Worm (Caenorhabditis elegans) whole organism, L1 larva: ENCODE results near the gene Y116A8C.29.
"Not testable (repeated sequence)": the region's sequence is repeated elsewhere in the genome, so short reads cannot be mapped to it uniquely, and the experiment has no call there.

Experiments
- C16A3.4 ChIP-seq: fragments of 150-350 bp; optimal IDR thresholded peaks from 2 replicates; lab custom pipeline; 2014; ENCODE audit warnings: missing biosample characterization, missing genetic modification characterization
- C34B4.2 ChIP-seq: sonication (generic microtip); optimal IDR thresholded peaks from 2 replicates; lab custom pipeline; 2017; ENCODE audit warnings: mild to moderate bottlenecking, missing genetic modification characterization, missing compliant biosample characterization
- alr-1 ChIP-seq: fragments of 200-800 bp; sonication (Bioruptor generic); optimal IDR thresholded peaks from 2 replicates; lab custom pipeline; 2018; ENCODE audit warnings: borderline replicate concordance, mild to moderate bottlenecking, missing genetic modification characterization, missing compliant biosample characterization
- aly-2 ChIP-seq: fragments of 150-350 bp; optimal IDR thresholded peaks from 2 replicates; lab custom pipeline; 2014; ENCODE audit warnings: missing biosample characterization, missing genetic modification characterization
- ceh-63 ChIP-seq: fragments of 200-800 bp; sonication (Bioruptor generic); optimal IDR thresholded peaks from 2 replicates; lab custom pipeline; 2018; ENCODE audit warnings: mild to moderate bottlenecking, missing genetic modification characterization, missing compliant biosample characterization
- ceh-82 ChIP-seq, 3 experiments: fragments of 150-350 bp in 1 of 3; sonication (generic microtip) in 2 of 3; optimal IDR thresholded peaks; 2 replicates each; lab custom pipeline; 2014 to 2017; ENCODE audit warnings: missing biosample characterization in 3 of 3, missing genetic modification characterization in 3 of 3
- ceh-88 ChIP-seq: fragments of 200-800 bp; sonication (Bioruptor generic); IDR thresholded peaks from 2 replicates; pipeline ENCODE4 v1.3.6; 2022; ENCODE audit warnings: missing genetic modification characterization, missing compliant biosample characterization
- ces-1 ChIP-seq: fragments of 150-350 bp; optimal IDR thresholded peaks from 2 replicates; lab custom pipeline; 2014; ENCODE audit warnings: missing biosample characterization, missing genetic modification reagents, missing genetic modification characterization
- dpl-1 ChIP-seq, 3 experiments: fragments of 150-350 bp in 2 of 3; sonication (generic microtip) in 1 of 3; optimal IDR thresholded peaks; 2 replicates each; lab custom pipeline; 2014 to 2017; ENCODE audit warnings: missing biosample characterization in 3 of 3, missing genetic modification characterization in 3 of 3, missing genetic modification reagents in 3 of 3
- efl-1 ChIP-seq, 4 experiments: fragments of 150-350 bp; optimal IDR thresholded peaks in 3 of 4; peaks in 1 of 4; 1 replicate in 1 of 4; 2 replicates in 3 of 4; lab custom pipeline; 2014; ENCODE audit warnings: missing biosample characterization in 2 of 4, missing genetic modification characterization in 2 of 4, missing genetic modification reagents in 2 of 4
- egl-27 ChIP-seq, 2 experiments: fragments of 150-350 bp in 1 of 2; sonication (generic microtip); optimal IDR thresholded peaks; 3 replicates each; lab custom pipeline; 2017 to 2018; ENCODE audit warnings: missing biosample characterization in 2 of 2, missing genetic modification characterization in 2 of 2, missing genetic modification reagents in 2 of 2
- elt-3 ChIP-seq, 6 experiments: fragments of 150-350 bp in 1 of 6; sonication (generic microtip); optimal IDR thresholded peaks; 2 replicates each; lab custom pipeline; 2017 to 2018; ENCODE audit warnings: missing biosample characterization in 6 of 6, missing genetic modification characterization in 6 of 6, inconsistent platforms in 1 of 6
- fkh-8 ChIP-seq: sonication (generic microtip); optimal IDR thresholded peaks from 2 replicates; lab custom pipeline; 2016; ENCODE audit warnings: mild to moderate bottlenecking, missing genetic modification characterization, missing compliant biosample characterization
- hlh-17 ChIP-seq: fragments of 200-800 bp; sonication (Bioruptor generic); optimal IDR thresholded peaks from 2 replicates; lab custom pipeline; 2018; ENCODE audit warnings: missing genetic modification characterization, mild to moderate bottlenecking, missing compliant biosample characterization, moderate library complexity, borderline replicate concordance
- lin-35 ChIP-seq, 2 experiments: fragments of 150-350 bp; optimal IDR thresholded peaks; 2 replicates each; lab custom pipeline; 2014; ENCODE audit warnings: missing biosample characterization in 2 of 2, missing genetic modification characterization in 2 of 2, missing genetic modification reagents in 2 of 2
- lin-39 ChIP-seq: fragments of 150-350 bp; optimal IDR thresholded peaks from 2 replicates; lab custom pipeline; 2014; ENCODE audit warnings: missing biosample characterization, missing genetic modification reagents, missing genetic modification characterization
- lsy-2 ChIP-seq, 2 experiments: fragments of 150-350 bp; optimal IDR thresholded peaks; 2 replicates each; lab custom pipeline; 2014; ENCODE audit warnings: missing biosample characterization in 2 of 2, missing genetic modification characterization in 2 of 2
- nhr-11 ChIP-seq: fragments of 150-350 bp; optimal IDR thresholded peaks from 2 replicates; lab custom pipeline; 2014; ENCODE audit warnings: missing biosample characterization, missing genetic modification characterization
- nhr-12 ChIP-seq: sonication (generic microtip); optimal IDR thresholded peaks from 2 replicates; lab custom pipeline; 2017; ENCODE audit warnings: missing biosample characterization, missing genetic modification characterization
- nhr-19 ChIP-seq: fragments of 200-800 bp; sonication (Bioruptor generic); conservative IDR thresholded peaks from 2 replicates; pipeline ENCODE4 v1.3.6; 2022; ENCODE audit warnings: missing genetic modification characterization, missing compliant biosample characterization
- nhr-47 ChIP-seq: sonication (generic microtip); optimal IDR thresholded peaks from 2 replicates; lab custom pipeline; 2016; ENCODE audit warnings: mild to moderate bottlenecking, missing genetic modification characterization, moderate library complexity, missing compliant biosample characterization
- nhr-71 ChIP-seq: sonication (generic microtip); optimal IDR thresholded peaks from 2 replicates; lab custom pipeline; 2016; ENCODE audit warnings: mild to moderate bottlenecking, missing genetic modification characterization, moderate library complexity, missing compliant biosample characterization
- nhr-84 ChIP-seq: sonication (generic microtip); optimal IDR thresholded peaks from 2 replicates; lab custom pipeline; 2017; ENCODE audit warnings: missing biosample characterization, missing genetic modification characterization
- nhr-85 ChIP-seq: sonication (generic microtip); peaks from one replicate; lab custom pipeline; 2016; ENCODE audit warnings: missing genetic modification characterization, inconsistent platforms, missing compliant biosample characterization
- nhr-90 ChIP-seq: sonication (generic microtip); optimal IDR thresholded peaks from 2 replicates; lab custom pipeline; 2016; ENCODE audit warnings: mild to moderate bottlenecking, missing genetic modification characterization, missing compliant biosample characterization; ENCODE audit not compliant: poor library complexity
- pag-3 ChIP-seq: sonication (generic microtip); optimal IDR thresholded peaks from 2 replicates; lab custom pipeline; 2017; ENCODE audit warnings: missing genetic modification characterization, mild to moderate bottlenecking, missing compliant biosample characterization, antibody characterized with exemption, borderline replicate concordance; ENCODE audit not compliant: insufficient read depth
- pqm-1 ChIP-seq: sonication (generic microtip); optimal IDR thresholded peaks from 3 replicates; lab custom pipeline; 2017; ENCODE audit warnings: missing biosample characterization, missing genetic modification characterization
- rnt-1 ChIP-seq: sonication (generic microtip); optimal IDR thresholded peaks from 2 replicates; lab custom pipeline; 2016; ENCODE audit warnings: mild to moderate bottlenecking, missing genetic modification characterization, moderate library complexity, missing compliant biosample characterization
- snpc-4 ChIP-seq: fragments of 150-350 bp; optimal IDR thresholded peaks from 2 replicates; lab custom pipeline; 2014; ENCODE audit warnings: missing biosample characterization, missing genetic modification characterization
- snu-23 ChIP-seq: sonication (generic microtip); optimal IDR thresholded peaks from 2 replicates; lab custom pipeline; 2016; ENCODE audit warnings: missing genetic modification characterization, missing compliant biosample characterization
- sox-4 ChIP-seq: sonication (generic microtip); optimal IDR thresholded peaks from 2 replicates; lab custom pipeline; 2016; ENCODE audit warnings: missing genetic modification characterization, missing compliant biosample characterization
- swsn-7 ChIP-seq: sonication (generic microtip); optimal IDR thresholded peaks from 2 replicates; lab custom pipeline; 2016; ENCODE audit warnings: missing genetic modification characterization, missing compliant biosample characterization
- tlp-1 ChIP-seq: fragments of 150-350 bp; optimal IDR thresholded peaks from 2 replicates; lab custom pipeline; 2014; ENCODE audit warnings: missing biosample characterization, missing genetic modification characterization
- xbp-1 ChIP-seq: sonication (generic microtip); optimal IDR thresholded peaks from 2 replicates; lab custom pipeline; 2016; ENCODE audit warnings: missing genetic modification characterization, missing compliant biosample characterization
- zip-4 ChIP-seq: fragments of 200-800 bp; sonication (Bioruptor generic); optimal IDR thresholded peaks from 2 replicates; lab custom pipeline; 2018; ENCODE audit warnings: mild to moderate bottlenecking, missing genetic modification characterization, moderate library complexity, missing compliant biosample characterization

The Y116A8C.29 gene

DNA sequence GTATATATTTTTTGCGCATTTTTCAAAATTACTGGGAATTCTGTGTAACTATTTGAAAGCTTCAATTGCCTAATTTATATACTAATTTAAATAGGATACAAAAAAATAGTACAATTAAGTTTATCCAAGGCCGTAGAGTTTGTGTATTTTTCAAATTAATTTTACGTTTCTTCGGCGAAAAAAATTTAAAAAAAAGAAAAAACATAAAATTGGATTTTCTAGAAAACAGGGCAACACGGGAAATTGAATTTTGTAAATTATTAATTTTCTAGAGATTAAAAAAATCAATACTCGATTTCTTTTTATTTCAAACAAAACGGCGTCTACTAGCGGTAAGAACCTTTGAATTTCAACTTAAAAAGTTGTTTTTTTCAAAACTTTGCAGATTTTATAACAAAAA lies 40.6 kb upstream of the Y116A8C.29 start, which contains the start of gene Y116A8C.23:
TSS of gene Y116A8C.23 (plus strand) at position 301 of the 400 bp plus-strand sequence.
- TF ChIP-seq ces-1 (GFP tag; lab: Kevin White, UChicago) (no peak), tlp-1 (tag; lab: Kevin White, UChicago) (no peak), snpc-4 (no peak), rnt-1 (tag; lab: Kevin White, UChicago) (no peak), C16A3.4 (tag; lab: Kevin White, UChicago) (no peak), alr-1 (no peak), lin-35 (GFP tag; optimal IDR thresholded peaks at IDR 0.05; lab: Kevin White, UChicago) (no peak), nhr-85 (tag; lab: Kevin White, UChicago) (no peak)
- TF ChIP-seq, all 84 proteins: peak for 0

- TF ChIP-seq lin-35 (GFP tag; optimal IDR thresholded peaks at IDR 0.05; lab: Kevin White, UChicago), result no peak
- no peak for TF ChIP-seq efl-1 (optimal IDR thresholded peaks at IDR 0.05; lab: Kevin White, UChicago)
- peak in 1 of 2 experiments; percentile 52 for TF ChIP-seq efl-1 (GFP tag; optimal IDR thresholded peaks at IDR 0.05 in 1 of 2; lab: Kevin White, UChicago)
Measured at ce11 chrIV:17058036-17058435, 35.8 kb upstream of the Y116A8C.29 start, which contains the start of gene Y116A8C.44. Y116A8C.44 (minus strand) TSS chrIV:17058136.

DNA sequence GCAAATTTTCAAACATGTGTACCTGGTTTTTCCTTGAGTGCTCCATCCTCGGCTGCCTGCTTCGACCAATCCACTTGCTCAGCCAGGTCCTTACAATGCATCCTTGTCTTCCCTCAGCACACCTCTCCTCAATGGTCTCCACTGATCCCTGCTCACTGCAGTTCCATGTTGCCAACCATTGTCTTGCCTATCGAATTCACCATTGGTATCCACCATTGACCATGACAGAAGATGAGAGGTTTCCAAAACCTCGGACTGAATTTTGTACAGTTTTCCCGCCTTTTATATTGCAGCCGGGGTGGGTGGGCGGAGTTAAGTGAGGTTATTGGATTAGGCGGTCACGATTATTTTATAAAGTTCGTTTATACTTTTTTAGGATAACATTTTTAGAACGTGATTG lies 30.1 kb upstream of the Y116A8C.29 start, which contains the start of gene Y116A8C.467:
TSS of gene Y116A8C.467 (minus strand) at position 101 of the 400 bp plus-strand sequence.
- not testable (repeated sequence) for TF ChIP-seq pag-3 (tag; lab: Kevin White, UChicago); lin-39 (tag; lab: Kevin White, UChicago); snu-23 (GFP tag; lab: Kevin White, UChicago)

ce11 chrIV:17064937-17065336 lies 28.9 kb upstream of the Y116A8C.29 start, which contains the start of gene Y116A8C.465:
Y116A8C.465 (plus strand) TSS chrIV:17065237.
- not testable (repeated sequence) for TF ChIP-seq elt-3 (tag; optimal IDR thresholded peaks at IDR 0.05; lab: Kevin White, UChicago); lin-39 (tag; lab: Kevin White, UChicago); xbp-1 (tag; lab: Kevin White, UChicago)

DNA sequence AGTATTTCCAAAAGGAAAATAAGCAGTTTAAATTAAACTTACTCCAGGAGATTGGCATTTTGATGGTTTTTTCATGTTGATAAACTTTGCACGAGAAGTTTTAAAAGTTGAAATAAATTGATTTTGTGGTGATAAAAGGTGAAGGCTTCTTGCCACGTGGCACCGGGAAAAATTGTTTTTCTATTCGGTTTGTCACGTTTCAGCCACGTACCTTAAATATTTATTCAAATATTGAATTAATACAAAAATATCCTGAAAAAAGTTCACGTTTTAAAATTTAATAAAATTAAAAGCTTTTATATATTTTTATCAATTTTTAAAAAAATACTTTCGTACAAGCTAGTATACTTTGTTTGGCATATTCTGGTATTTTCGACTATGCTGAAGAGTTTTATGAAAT lies 23.0 kb upstream of the Y116A8C.29 start, which contains the start of gene Y116A8C.24:
TSS of gene Y116A8C.24 (minus strand) at position 101 of the 400 bp plus-strand sequence.
- not testable (repeated sequence) for TF ChIP-seq sox-4; C34B4.2 (tag; lab: Kevin White, UChicago); swsn-7 (tag; lab: Kevin White, UChicago)

DNA sequence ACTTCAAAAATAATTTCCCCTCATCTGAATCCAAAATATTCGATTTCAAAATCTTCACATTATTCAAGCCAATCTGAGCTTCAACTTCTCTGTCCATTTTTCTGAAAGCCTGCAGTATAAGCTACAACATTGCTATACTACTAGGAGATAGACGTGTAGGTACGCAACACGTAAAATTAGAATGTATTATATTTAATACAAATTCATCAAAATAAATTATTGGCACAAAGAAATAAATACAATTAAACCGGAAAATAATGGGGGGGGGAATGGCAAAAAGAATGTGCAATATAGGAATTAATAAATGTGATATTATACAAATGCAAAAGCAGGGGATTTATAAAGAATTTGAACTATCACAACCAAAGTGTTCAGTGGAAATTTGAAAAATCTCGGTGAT lies 15.2 kb upstream of the Y116A8C.29 start, which contains the start of gene Y116A8C.25:
TSS of gene Y116A8C.25 (minus strand) at position 101 of the 400 bp plus-strand sequence.
- no peak for TF ChIP-seq egl-27 (tag; optimal IDR thresholded peaks at IDR 0.05; lab: Kevin White, UChicago)
- TF ChIP-seq, all 84 proteins: peak for 0

DNA sequence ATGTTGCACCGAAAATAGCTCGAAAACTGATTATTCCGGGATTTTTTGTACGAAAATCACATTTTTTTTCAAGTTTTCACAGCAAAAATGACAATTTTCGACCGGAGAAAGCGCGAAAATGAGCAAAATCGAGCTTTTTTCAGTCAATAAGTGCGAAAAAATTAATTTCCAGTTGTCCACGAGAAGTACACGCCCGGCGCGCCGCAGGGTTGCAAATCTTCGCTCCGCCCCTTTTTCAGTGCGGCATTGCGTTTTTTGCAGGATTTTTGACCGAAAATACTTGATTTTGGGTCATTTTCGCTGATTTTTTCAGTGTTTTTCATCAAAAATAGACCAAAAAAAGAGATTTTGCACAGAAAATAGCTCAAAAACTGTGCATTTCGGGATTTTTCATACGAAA lies 9.5 kb upstream of the Y116A8C.29 start:
- TF ChIP-seq C34B4.2 (tag; lab: Kevin White, UChicago), result no peak
- TF ChIP-seq ceh-63 (GFP tag; lab: Kevin White, UChicago), result no peak
- TF ChIP-seq ceh-82 (tag; optimal IDR thresholded peaks at IDR 0.05; lab: Kevin White, UChicago), result peak in 1 of 3 experiments; percentile 34
- no peak for TF ChIP-seq nhr-84 (tag; lab: Kevin White, UChicago)
- TF ChIP-seq efl-1 (optimal IDR thresholded peaks at IDR 0.05; lab: Kevin White, UChicago), result peak; percentile 22 to 36
- TF ChIP-seq efl-1 (GFP tag; optimal IDR thresholded peaks at IDR 0.05 in 1 of 2; lab: Kevin White, UChicago), result peak; percentile 33 to 92
- peak; percentile 44 for TF ChIP-seq snu-23 (GFP tag; lab: Kevin White, UChicago)
- TF ChIP-seq zip-4, result no peak
- peak; percentile 38 for TF ChIP-seq nhr-47 (tag; lab: Kevin White, UChicago)
- TF ChIP-seq nhr-71 (tag; lab: Kevin White, UChicago), result peak; percentile 35
- no peak for TF ChIP-seq nhr-12 (tag; lab: Kevin White, UChicago)
- no peak for TF ChIP-seq sox-4
- peak in 1 of 2 experiments; percentile 22 for TF ChIP-seq lsy-2 (tag; optimal IDR thresholded peaks at IDR 0.05; lab: Kevin White, UChicago)
- no peak for TF ChIP-seq nhr-90 (tag; lab: Kevin White, UChicago)
- no peak for TF ChIP-seq ceh-88
- TF ChIP-seq aly-2, result no peak
- TF ChIP-seq dpl-1 (GFP tag; optimal IDR thresholded peaks at IDR 0.05; lab: Kevin White, UChicago), result peak in 2 of 3 experiments; percentile 20 to 30
- no peak for TF ChIP-seq pqm-1
- peak; percentile 5 for TF ChIP-seq swsn-7 (tag; lab: Kevin White, UChicago)
- peak; percentile 5 to 25 for TF ChIP-seq lin-35 (GFP tag; optimal IDR thresholded peaks at IDR 0.05; lab: Kevin White, UChicago)
- TF ChIP-seq fkh-8 (tag; lab: Kevin White, UChicago), result peak; percentile 6
- no peak for TF ChIP-seq nhr-11 (tag; lab: Kevin White, UChicago)
- TF ChIP-seq nhr-19, result peak; percentile 31
- TF ChIP-seq hlh-17 (GFP tag; lab: Kevin White, UChicago), result no peak
- TF ChIP-seq lin-39 (tag; lab: Kevin White, UChicago), result no peak
- peak; percentile 12 for TF ChIP-seq xbp-1 (tag; lab: Kevin White, UChicago)
